Fruit fly (Drosophila melanogaster): Measurements from ENCODE around the gene Prp3.

Prp3 gene

dm6 chr3L:19961805-19962204 is 51.7 kb downstream of the Prp3 start (continued):
- TF ChIP-seq CG8119 (GFP tag; IDR thresholded peaks at IDR 0.05) = peak; percentile 44; the same call in 2 of the 3 replicates
- TF ChIP-seq topi (GFP tag; optimal IDR thresholded peaks at IDR 0.05) = no peak
- TF ChIP-seq Eip75B (GFP tag; optimal IDR thresholded peaks at IDR 0.05) = no peak
- TF ChIP-seq CG9139 (GFP tag; optimal IDR thresholded peaks at IDR 0.05) = peak; percentile 6
- TF ChIP-seq acj6 (GFP tag; optimal IDR thresholded peaks at IDR 0.05) = peak; percentile 14
- no peak for TF ChIP-seq CG8319 (GFP tag; optimal IDR thresholded peaks at IDR 0.05)
- TF ChIP-seq ss (GFP tag; optimal IDR thresholded peaks at IDR 0.05) = peak in 1 of 2 experiments; percentile 51
- TF ChIP-seq esn (GFP tag; optimal IDR thresholded peaks at IDR 0.05) = no peak
- TF ChIP-seq dac (GFP tag; optimal IDR thresholded peaks at IDR 0.05) = no peak
- peak; percentile 2 for TF ChIP-seq CG6808 (GFP tag; optimal IDR thresholded peaks at IDR 0.05)
- TF ChIP-seq achi (GFP tag; optimal IDR thresholded peaks at IDR 0.05) = peak; percentile 36
- TF ChIP-seq CG11902 (GFP tag; optimal IDR thresholded peaks at IDR 0.05) = no peak
- TF ChIP-seq Eip78C (GFP tag) = peak; percentile 75
- no peak for TF ChIP-seq Blimp-1 (GFP tag; optimal IDR thresholded peaks at IDR 0.05)
- peak; percentile 1 for TF ChIP-seq CG31627 (GFP tag; optimal IDR thresholded peaks at IDR 0.05)
- peak; percentile 36 for TF ChIP-seq CG10631 (GFP tag; optimal IDR thresholded peaks at IDR 0.05)
- TF ChIP-seq pdm3 (GFP tag; optimal IDR thresholded peaks at IDR 0.05) = peak; percentile 39
- no peak for TF ChIP-seq CG3919 (GFP tag; optimal IDR thresholded peaks at IDR 0.05)
- TF ChIP-seq vri (GFP tag; optimal IDR thresholded peaks at IDR 0.05) = no peak
- TF ChIP-seq Lpt (GFP tag; optimal IDR thresholded peaks at IDR 0.05) = no peak
- peak; percentile 39 for TF ChIP-seq Hr4 (GFP tag; optimal IDR thresholded peaks at IDR 0.05)
- TF ChIP-seq CG34406 (GFP tag; optimal IDR thresholded peaks at IDR 0.05) = no peak
- TF ChIP-seq CG8632 (GFP tag; optimal IDR thresholded peaks at IDR 0.05) = peak; percentile 28
- peak; percentile 17 for TF ChIP-seq CG6792 (GFP tag; optimal IDR thresholded peaks at IDR 0.05)
- peak; percentile 25 for TF ChIP-seq CG32006 (GFP tag; optimal IDR thresholded peaks at IDR 0.05)
- no peak for TF ChIP-seq CG11294 (GFP tag; IDR thresholded peaks at IDR 0.05)
- TF ChIP-seq eg (GFP tag; IDR thresholded peaks at IDR 0.05) = no peak
- TF ChIP-seq CG15336 (GFP tag; IDR thresholded peaks at IDR 0.05) = no peak
